Worm (Caenorhabditis elegans) whole organism, L1 larva: ENCODE results near the gene vps-2.
A peak's percentile ranks its signal among the peaks of the same experiment; 100 is the strongest.

ENCODE experiments used
- alr-1 ChIP-seq: fragments of 200-800 bp; sonication (Bioruptor generic); optimal IDR thresholded peaks from 2 replicates; lab custom pipeline; 2018; ENCODE audit warnings: borderline replicate concordance, mild to moderate bottlenecking, missing genetic modification characterization, missing compliant biosample characterization
- aly-2 ChIP-seq: fragments of 150-350 bp; optimal IDR thresholded peaks from 2 replicates; lab custom pipeline; 2014; ENCODE audit warnings: missing biosample characterization, missing genetic modification characterization
- ama-1 ChIP-seq: fragments of 150-350 bp; optimal IDR thresholded peaks from 2 replicates; lab custom pipeline; 2014
- ceh-63 ChIP-seq: fragments of 200-800 bp; sonication (Bioruptor generic); optimal IDR thresholded peaks from 2 replicates; lab custom pipeline; 2018; ENCODE audit warnings: mild to moderate bottlenecking, missing genetic modification characterization, missing compliant biosample characterization
- ceh-8 ChIP-seq: fragments of 200-800 bp; sonication (Bioruptor generic); optimal IDR thresholded peaks from 2 replicates; lab custom pipeline; 2018; ENCODE audit warnings: mild to moderate bottlenecking, missing genetic modification characterization, moderate library complexity, missing compliant biosample characterization
- ceh-82 ChIP-seq, 3 experiments: fragments of 150-350 bp in 1 of 3; sonication (generic microtip) in 2 of 3; optimal IDR thresholded peaks; 2 replicates each; lab custom pipeline; 2014 to 2017; ENCODE audit warnings: missing biosample characterization in 3 of 3, missing genetic modification characterization in 3 of 3
- ceh-88 ChIP-seq: fragments of 200-800 bp; sonication (Bioruptor generic); IDR thresholded peaks from 2 replicates; pipeline ENCODE4 v1.3.6; 2022; ENCODE audit warnings: missing genetic modification characterization, missing compliant biosample characterization
- ceh-90 ChIP-seq: sonication (generic microtip); optimal IDR thresholded peaks from 2 replicates; lab custom pipeline; 2016; ENCODE audit warnings: missing genetic modification characterization, missing compliant biosample characterization
- dpl-1 ChIP-seq, 3 experiments: fragments of 150-350 bp in 2 of 3; sonication (generic microtip) in 1 of 3; optimal IDR thresholded peaks; 2 replicates each; lab custom pipeline; 2014 to 2017; ENCODE audit warnings: missing biosample characterization in 3 of 3, missing genetic modification characterization in 3 of 3, missing genetic modification reagents in 3 of 3
- dsc-1 ChIP-seq: sonication (generic microtip); optimal IDR thresholded peaks from 2 replicates; lab custom pipeline; 2016; ENCODE audit warnings: mild to moderate bottlenecking, missing genetic modification characterization, missing compliant biosample characterization
- efl-3 ChIP-seq: fragments of 200-800 bp; sonication (Bioruptor generic); optimal IDR thresholded peaks from 2 replicates; lab custom pipeline; 2018; ENCODE audit warnings: mild to moderate bottlenecking, missing genetic modification characterization, missing compliant biosample characterization
- egl-13 ChIP-seq: sonication (generic microtip); optimal IDR thresholded peaks from 2 replicates; lab custom pipeline; 2016; ENCODE audit warnings: missing genotype, missing genetic modification reagents, missing genetic modification characterization, missing compliant biosample characterization
- elt-2 ChIP-seq: sonication (generic microtip); optimal IDR thresholded peaks from 2 replicates; lab custom pipeline; 2016; ENCODE audit warnings: missing genetic modification characterization, mild to moderate bottlenecking, inconsistent platforms, missing compliant biosample characterization, missing genetic modification reagents
- elt-3 ChIP-seq, 6 experiments: fragments of 150-350 bp in 1 of 6; sonication (generic microtip); optimal IDR thresholded peaks; 2 replicates each; lab custom pipeline; 2017 to 2018; ENCODE audit warnings: missing biosample characterization in 6 of 6, missing genetic modification characterization in 6 of 6, inconsistent platforms in 1 of 6
- fkh-10 ChIP-seq: sonication (generic microtip); optimal IDR thresholded peaks from 2 replicates; lab custom pipeline; 2017; ENCODE audit warnings: missing biosample characterization, missing genetic modification reagents, missing genetic modification characterization
- fkh-8 ChIP-seq: sonication (generic microtip); optimal IDR thresholded peaks from 2 replicates; lab custom pipeline; 2016; ENCODE audit warnings: mild to moderate bottlenecking, missing genetic modification characterization, missing compliant biosample characterization
- fos-1 ChIP-seq: fragments of 150-350 bp; optimal IDR thresholded peaks from 2 replicates; lab custom pipeline; 2014; ENCODE audit warnings: missing biosample characterization, missing genetic modification characterization
- grh-1 ChIP-seq: fragments of 200-800 bp; sonication (Bioruptor generic); IDR thresholded peaks from 2 replicates; pipeline ENCODE4 v1.3.6; 2022; ENCODE audit warnings: missing genetic modification reagents, missing genetic modification characterization, missing compliant biosample characterization
- irx-1 ChIP-seq: sonication (generic microtip); optimal IDR thresholded peaks from 2 replicates; lab custom pipeline; 2016; ENCODE audit warnings: missing genetic modification characterization, missing compliant biosample characterization
- isw-1 ChIP-seq: fragments of 200-800 bp; sonication (Bioruptor generic); IDR thresholded peaks from 2 replicates; pipeline ENCODE4 v1.3.6; 2022; ENCODE audit warnings: missing genetic modification characterization, missing compliant biosample characterization
- lin-13 ChIP-seq: fragments of 150-350 bp; optimal IDR thresholded peaks from 2 replicates; lab custom pipeline; 2014; ENCODE audit warnings: missing biosample characterization, missing genetic modification reagents, missing genetic modification characterization
- lin-15B ChIP-seq: fragments of 150-350 bp; sonication (generic microtip); optimal IDR thresholded peaks from 3 replicates; lab custom pipeline; 2014; ENCODE audit warnings: missing biosample characterization, missing genetic modification characterization
- lin-35 ChIP-seq, 2 experiments: fragments of 150-350 bp; optimal IDR thresholded peaks; 2 replicates each; lab custom pipeline; 2014; ENCODE audit warnings: missing biosample characterization in 2 of 2, missing genetic modification characterization in 2 of 2, missing genetic modification reagents in 2 of 2
- lsy-2 ChIP-seq, 2 experiments: fragments of 150-350 bp; optimal IDR thresholded peaks; 2 replicates each; lab custom pipeline; 2014; ENCODE audit warnings: missing biosample characterization in 2 of 2, missing genetic modification characterization in 2 of 2
- mab-9 ChIP-seq: fragments of 200-800 bp; sonication (Bioruptor generic); IDR thresholded peaks from 2 replicates; pipeline ENCODE4 v1.3.6; 2022; ENCODE audit warnings: missing genetic modification reagents, missing genetic modification characterization, missing compliant biosample characterization
- mdl-1 ChIP-seq, 2 experiments: fragments of 150-350 bp; optimal IDR thresholded peaks; 2 replicates each; lab custom pipeline; 2014 to 2017; ENCODE audit warnings: missing biosample characterization in 2 of 2, missing genetic modification characterization in 2 of 2, inconsistent platforms in 1 of 2
- mef-2 ChIP-seq: fragments of 150-350 bp; optimal IDR thresholded peaks from 2 replicates; lab custom pipeline; 2014; ENCODE audit warnings: missing biosample characterization, missing genetic modification characterization
- nhr-11 ChIP-seq: fragments of 150-350 bp; optimal IDR thresholded peaks from 2 replicates; lab custom pipeline; 2014; ENCODE audit warnings: missing biosample characterization, missing genetic modification characterization
- nhr-19 ChIP-seq: fragments of 200-800 bp; sonication (Bioruptor generic); conservative IDR thresholded peaks from 2 replicates; pipeline ENCODE4 v1.3.6; 2022; ENCODE audit warnings: missing genetic modification characterization, missing compliant biosample characterization
- nhr-20 ChIP-seq: sonication (generic microtip); optimal IDR thresholded peaks from 2 replicates; lab custom pipeline; 2016; ENCODE audit warnings: mild to moderate bottlenecking, missing genetic modification characterization, missing compliant biosample characterization
- nhr-237 ChIP-seq: fragments of 150-350 bp; optimal IDR thresholded peaks from 2 replicates; lab custom pipeline; 2014; ENCODE audit warnings: missing biosample characterization, missing genetic modification characterization
- nhr-28 ChIP-seq: fragments of 150-350 bp; optimal IDR thresholded peaks from 2 replicates; lab custom pipeline; 2014; ENCODE audit warnings: missing biosample characterization, missing genetic modification characterization
- nhr-76 ChIP-seq: sonication (generic microtip); optimal IDR thresholded peaks from 2 replicates; lab custom pipeline; 2017; ENCODE audit warnings: missing biosample characterization, missing genetic modification characterization
- nhr-77 ChIP-seq: fragments of 150-350 bp; optimal IDR thresholded peaks from 2 replicates; lab custom pipeline; 2014; ENCODE audit warnings: missing biosample characterization, missing genetic modification characterization
- nhr-84 ChIP-seq: sonication (generic microtip); optimal IDR thresholded peaks from 2 replicates; lab custom pipeline; 2017; ENCODE audit warnings: missing biosample characterization, missing genetic modification characterization
- nhr-85 ChIP-seq: sonication (generic microtip); peaks from one replicate; lab custom pipeline; 2016; ENCODE audit warnings: missing genetic modification characterization, inconsistent platforms, missing compliant biosample characterization
- nhr-90 ChIP-seq: sonication (generic microtip); optimal IDR thresholded peaks from 2 replicates; lab custom pipeline; 2016; ENCODE audit warnings: mild to moderate bottlenecking, missing genetic modification characterization, missing compliant biosample characterization; ENCODE audit not compliant: poor library complexity
- pag-3 ChIP-seq: sonication (generic microtip); optimal IDR thresholded peaks from 2 replicates; lab custom pipeline; 2017; ENCODE audit warnings: missing genetic modification characterization, mild to moderate bottlenecking, missing compliant biosample characterization, antibody characterized with exemption, borderline replicate concordance; ENCODE audit not compliant: insufficient read depth
- pax-3 ChIP-seq: fragments of 200-800 bp; sonication (Bioruptor generic); optimal IDR thresholded peaks from 2 replicates; lab custom pipeline; 2018; ENCODE audit warnings: mild to moderate bottlenecking, missing genetic modification characterization, moderate library complexity, missing compliant biosample characterization
- skn-1 ChIP-seq: fragments of 150-350 bp; optimal IDR thresholded peaks from 2 replicates; lab custom pipeline; 2014; ENCODE audit warnings: missing biosample characterization, missing genetic modification characterization
- snpc-4 ChIP-seq: fragments of 150-350 bp; optimal IDR thresholded peaks from 2 replicates; lab custom pipeline; 2014; ENCODE audit warnings: missing biosample characterization, missing genetic modification characterization
- sptf-1 ChIP-seq: fragments of 150-350 bp; optimal IDR thresholded peaks from 2 replicates; lab custom pipeline; 2014; ENCODE audit warnings: missing biosample characterization, missing genetic modification characterization
- sup-37 ChIP-seq: fragments of 200-800 bp; sonication (Bioruptor generic); optimal IDR thresholded peaks from 2 replicates; lab custom pipeline; 2018; ENCODE audit warnings: mild to moderate bottlenecking, missing genetic modification characterization, missing compliant biosample characterization
- swsn-7 ChIP-seq: sonication (generic microtip); optimal IDR thresholded peaks from 2 replicates; lab custom pipeline; 2016; ENCODE audit warnings: missing genetic modification characterization, missing compliant biosample characterization
- unc-130 ChIP-seq: fragments of 150-350 bp; optimal IDR thresholded peaks from 2 replicates; lab custom pipeline; 2017; ENCODE audit warnings: missing biosample characterization, missing genetic modification characterization, inconsistent platforms
- unc-62 ChIP-seq: fragments of 150-350 bp; optimal IDR thresholded peaks from 2 replicates; lab custom pipeline; 2014; ENCODE audit warnings: missing biosample characterization, missing genetic modification reagents, missing genetic modification characterization
- vab-15 ChIP-seq: sonication (generic microtip); optimal IDR thresholded peaks from 2 replicates; lab custom pipeline; 2017; ENCODE audit warnings: missing genotype, mild to moderate bottlenecking, missing genetic modification characterization, missing compliant biosample characterization
- xbp-1 ChIP-seq: sonication (generic microtip); optimal IDR thresholded peaks from 2 replicates; lab custom pipeline; 2016; ENCODE audit warnings: missing genetic modification characterization, missing compliant biosample characterization
- zag-1 ChIP-seq: fragments of 150-350 bp; optimal IDR thresholded peaks from 2 replicates; lab custom pipeline; 2014; ENCODE audit warnings: missing biosample characterization, missing genetic modification characterization
- zip-4 ChIP-seq: fragments of 200-800 bp; sonication (Bioruptor generic); optimal IDR thresholded peaks from 2 replicates; lab custom pipeline; 2018; ENCODE audit warnings: mild to moderate bottlenecking, missing genetic modification characterization, moderate library complexity, missing compliant biosample characterization
- ztf-11 ChIP-seq, 2 experiments: sonication (generic microtip); optimal IDR thresholded peaks; 2 replicates each; lab custom pipeline; 2016 to 2017; ENCODE audit warnings: missing genetic modification characterization in 2 of 2, missing biosample characterization in 1 of 2, missing compliant biosample characterization in 1 of 2
- ztf-4 ChIP-seq: fragments of 150-350 bp; optimal IDR thresholded peaks from 2 replicates; lab custom pipeline; 2014; ENCODE audit warnings: missing biosample characterization, missing genetic modification characterization

Gene vps-2

ce11 chrII:12805765-12806384 lies 37.9 kb upstream of the vps-2 start (continued):
- TF ChIP-seq mef-2 (tag; lab: Kevin White, UChicago): no peak
- TF ChIP-seq irx-1 (tag; lab: Kevin White, UChicago): no peak
- TF ChIP-seq nhr-19 (GFP tag; lab: Robert Waterston, UW): peak; percentile 90
- TF ChIP-seq mab-9 (GFP tag; lab: Robert Waterston, UW): no peak
- TF ChIP-seq pag-3: no peak
- TF ChIP-seq ceh-90 (tag; lab: Kevin White, UChicago): no peak
- no peak for TF ChIP-seq ama-1
- no peak for TF ChIP-seq ceh-88 (GFP tag; lab: Robert Waterston, UW)
- TF ChIP-seq nhr-76 (tag; lab: Kevin White, UChicago): no peak
- no peak for TF ChIP-seq sptf-1 (tag; lab: Kevin White, UChicago)
- TF ChIP-seq egl-13 (tag; lab: Kevin White, UChicago): peak; percentile 35
- no peak for TF ChIP-seq snpc-4 (tag; lab: Kevin White, UChicago)
- TF ChIP-seq efl-3 (GFP tag; lab: Kevin White, UChicago): no peak
- no peak for TF ChIP-seq elt-3 (tag; optimal IDR thresholded peaks at IDR 0.05; lab: Kevin White, UChicago)
- no peak for TF ChIP-seq aly-2 (tag; lab: Kevin White, UChicago)
- no peak for TF ChIP-seq dsc-1 (tag; lab: Kevin White, UChicago)
- no peak for TF ChIP-seq grh-1 (GFP tag; lab: Robert Waterston, UW)
- no peak for TF ChIP-seq pax-3
- no peak for TF ChIP-seq fos-1 (tag; lab: Kevin White, UChicago)
- TF ChIP-seq nhr-20: peak; percentile 4
- no peak for TF ChIP-seq nhr-11 (tag; lab: Kevin White, UChicago)
- no peak for TF ChIP-seq fkh-10 (GFP tag; lab: Kevin White, UChicago)
- TF ChIP-seq ztf-11 (tag; optimal IDR thresholded peaks at IDR 0.05; lab: Kevin White, UChicago): peak in 1 of 2 experiments; percentile 2
- peak; percentile 47 for TF ChIP-seq lin-15B
- peak in 1 of 2 experiments; percentile 6 for TF ChIP-seq mdl-1 (tag; optimal IDR thresholded peaks at IDR 0.05; lab: Kevin White, UChicago)
- no peak for TF ChIP-seq vab-15
- TF ChIP-seq elt-2: no peak
- TF ChIP-seq isw-1: peak; percentile 15; the same call in 1 of the 2 replicates
- no peak for TF ChIP-seq ceh-63 (GFP tag; lab: Kevin White, UChicago)
- peak; percentile 59 for TF ChIP-seq fkh-8 (tag; lab: Kevin White, UChicago)
- TF ChIP-seq lsy-2 (tag; optimal IDR thresholded peaks at IDR 0.05; lab: Kevin White, UChicago): peak; percentile 9 to 10
- no peak for TF ChIP-seq nhr-84 (tag; lab: Kevin White, UChicago)
- TF ChIP-seq nhr-85: peak; percentile 13
- TF ChIP-seq xbp-1 (tag; lab: Kevin White, UChicago): no peak
- TF ChIP-seq nhr-28 (tag; lab: Kevin White, UChicago): no peak
- TF ChIP-seq nhr-90 (tag; lab: Kevin White, UChicago): no peak
- no peak for TF ChIP-seq nhr-237 (tag; lab: Kevin White, UChicago)
- TF ChIP-seq lin-35 (GFP tag; optimal IDR thresholded peaks at IDR 0.05; lab: Kevin White, UChicago): peak in 1 of 2 experiments; percentile 59
- TF ChIP-seq dpl-1 (GFP tag; optimal IDR thresholded peaks at IDR 0.05; lab: Kevin White, UChicago): peak in 2 of 3 experiments; percentile 15 to 57
- no peak for TF ChIP-seq ztf-4 (tag; lab: Kevin White, UChicago)
- TF ChIP-seq sup-37: no peak
- peak; percentile 16 for TF ChIP-seq skn-1 (tag; lab: Kevin White, UChicago)
- TF ChIP-seq zag-1: no peak
- peak; percentile 41 for TF ChIP-seq swsn-7 (tag; lab: Kevin White, UChicago)
- TF ChIP-seq zip-4 (GFP tag; lab: Kevin White, UChicago): no peak
- TF ChIP-seq unc-62 (GFP tag; lab: Kevin White, UChicago): no peak
- no peak for TF ChIP-seq lin-13 (GFP tag; lab: Kevin White, UChicago)
- no peak for TF ChIP-seq ceh-8 (GFP tag; lab: Kevin White, UChicago)
- TF ChIP-seq unc-130: no peak
- TF ChIP-seq ceh-82 (tag; optimal IDR thresholded peaks at IDR 0.05; lab: Kevin White, UChicago): peak in 2 of 3 experiments; percentile 4 to 30
- TF ChIP-seq alr-1 (tag; lab: Kevin White, UChicago): no peak
- TF ChIP-seq nhr-77 (tag; lab: Kevin White, UChicago): no peak
